Worm (Caenorhabditis elegans): Measurements from ENCODE around the gene clec-129.

- no peak for TF ChIP-seq elt-3 (tag; optimal IDR thresholded peaks at IDR 0.05)
- TF ChIP-seq nhr-28 (tag; optimal IDR thresholded peaks at IDR 0.05) = no peak
- TF ChIP-seq elt-1 (tag; optimal IDR thresholded peaks at IDR 0.05; ENCODE audit: borderline replicate concordance, insufficient read depth) = no peak
- no peak for TF ChIP-seq M03D4.4 (tag; optimal IDR thresholded peaks at IDR 0.05)
- no peak for TF ChIP-seq ces-1 (GFP tag; optimal IDR thresholded peaks at IDR 0.05)
- TF ChIP-seq unc-39 (tag; optimal IDR thresholded peaks at IDR 0.05) = no peak
Observed at ce11 chrII:3573255-3573654, 2.0 kb downstream of the clec-129 start, which contains the start of gene clec-130.

All from whole organism, mixed stage, embryonic.